Worm (Caenorhabditis elegans): ENCODE data around the gene Y39A1A.2.

Y39A1A.2 gene

DNA sequence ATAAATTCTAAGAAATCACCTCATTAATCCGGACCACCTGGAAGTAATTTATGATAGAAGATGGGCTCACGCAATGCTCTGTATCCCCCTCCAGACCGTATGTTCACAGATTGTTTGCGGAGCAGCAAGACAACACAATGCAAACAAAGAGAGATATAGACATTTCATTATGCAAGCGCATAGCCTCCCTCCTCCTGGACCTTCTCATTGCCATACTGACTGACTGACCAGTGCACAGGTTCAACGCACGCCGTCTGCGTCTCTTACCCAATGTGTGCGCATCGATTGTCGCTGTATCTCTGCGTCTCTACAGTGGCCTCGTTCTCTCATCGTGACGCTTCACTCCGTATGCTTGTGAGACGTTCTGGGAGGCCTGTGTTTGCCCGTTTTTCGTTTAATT lies 48.3 kb upstream of the Y39A1A.2 start (continued):
- TF ChIP-seq B0336.3 (GFP tag; IDR thresholded peaks at IDR 0.05) (no peak), ceh-79 (tag; optimal IDR thresholded peaks at IDR 0.05) (peak; percentile 12), madf-10 (tag; optimal IDR thresholded peaks at IDR 0.05) (no peak), C06A6.2 (GFP tag; conservative IDR thresholded peaks at IDR 0.05) (no peak), T26A5.8 (tag; optimal IDR thresholded peaks at IDR 0.05) (no peak), tbp1 (GFP tag; optimal IDR thresholded peaks at IDR 0.05) (no peak), nfyb-1 (GFP tag; IDR thresholded peaks at IDR 0.05) (peak; percentile 52; the same call in 1 of the 2 replicates), hrde-1 (tag; optimal IDR thresholded peaks at IDR 0.05; ENCODE audit: borderline replicate concordance) (no peak), lin-40 (tag; optimal IDR thresholded peaks at IDR 0.05) (peak; percentile 26)

ce11 chrIII:10649219-10649618 lies 45.9 kb upstream of the Y39A1A.2 start, which contains the start of gene emg-1:
Gene emg-1, plus strand, starts transcription at chrIII:10649519.
- TF ChIP-seq D2030.7 (GFP tag; IDR thresholded peaks at IDR 0.05) = no peak
- TF ChIP-seq somi-1 (GFP tag; optimal IDR thresholded peaks at IDR 0.05) = no peak
- no peak for TF ChIP-seq sptf-2 (GFP tag; optimal IDR thresholded peaks at IDR 0.05)
- no peak for TF ChIP-seq madf-8 (GFP tag; conservative IDR thresholded peaks at IDR 0.05)
- TF ChIP-seq nfya-2 (GFP tag; IDR thresholded peaks at IDR 0.05) = no peak
- TF ChIP-seq nhr-120 (GFP tag; IDR thresholded peaks at IDR 0.05) = no peak
- TF ChIP-seq ceh-40 (GFP tag; IDR thresholded peaks at IDR 0.05) = no peak
- TF ChIP-seq cebp-2 (GFP tag; IDR thresholded peaks at IDR 0.05) = no peak
- no peak for TF ChIP-seq B0019.2 (GFP tag; conservative IDR thresholded peaks at IDR 0.05)
- TF ChIP-seq F55B11.4 (tag; optimal IDR thresholded peaks at IDR 0.05; ENCODE audit: borderline replicate concordance, insufficient read depth) = no peak

DNA sequence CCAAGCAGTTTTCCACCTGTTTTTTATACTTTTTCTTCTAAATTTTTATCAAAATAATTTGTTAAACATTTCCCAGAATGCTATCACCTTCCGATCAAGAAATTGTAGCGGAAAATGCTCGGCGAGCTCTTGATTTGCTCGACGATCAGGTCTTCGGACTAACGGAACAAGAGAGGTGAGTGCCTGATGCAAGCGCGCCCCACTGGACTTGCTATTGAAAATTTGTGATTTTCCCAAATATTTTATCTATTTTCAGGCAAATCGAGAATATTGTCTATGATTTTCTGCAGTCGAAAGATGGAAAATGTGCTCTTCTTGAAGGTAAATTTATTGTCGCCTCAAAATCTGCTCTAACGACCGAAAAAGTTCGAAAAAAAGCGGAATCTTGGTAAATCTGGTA lies 42.7 kb upstream of the Y39A1A.2 start, which contains the start of gene orc-4:
Gene orc-4, plus strand, starts transcription at position 77 of the 400 bp plus-strand sequence.
- TF ChIP-seq mcd-1 (GFP tag; IDR thresholded peaks at IDR 0.05) (peak; percentile 75), F39B2.1 (GFP tag; IDR thresholded peaks at IDR 0.05) (no peak), F49E8.2 (tag; optimal IDR thresholded peaks at IDR 0.05; ENCODE audit: insufficient read depth) (peak; percentile 11), ceh-40 (GFP tag; IDR thresholded peaks at IDR 0.05) (no peak), Y95B8A.8 (GFP tag; IDR thresholded peaks at IDR 0.05) (0 out of 2 replicates have a peak, but pooled peaks have one; percentile 33)

DNA sequence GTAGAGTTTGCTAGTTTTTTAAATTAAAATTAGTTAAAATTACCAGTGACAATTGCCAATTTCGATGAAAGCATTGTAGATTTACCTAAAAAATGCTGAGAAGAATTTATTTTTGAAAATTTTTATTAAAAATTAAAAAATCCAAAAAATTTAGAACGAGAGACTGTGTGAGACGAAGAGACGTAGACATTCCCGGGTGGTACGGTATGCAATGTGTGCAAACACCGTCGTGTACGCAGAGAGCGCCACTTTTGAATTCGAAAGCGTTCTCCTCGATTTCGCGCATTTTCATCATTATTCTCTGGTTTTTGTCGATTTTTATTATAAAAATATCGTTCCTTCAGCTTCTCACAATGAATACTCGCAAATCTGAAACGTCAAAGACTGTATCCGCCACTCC lies 39.4 kb upstream of the Y39A1A.2 start, which contains the start of the genes dhs-11 and orc-1:
Gene dhs-11, minus strand, starts transcription at position 85 of the 400 bp plus-strand sequence.
Gene orc-1, plus strand, starts transcription at position 349 of the 400 bp plus-strand sequence.
- no peak for TF ChIP-seq egl-18 (GFP tag; IDR thresholded peaks at IDR 0.05)
- TF ChIP-seq cebp-1 (GFP tag; IDR thresholded peaks at IDR 0.05) = no peak
- no peak for TF ChIP-seq cebp-1 (tag; optimal IDR thresholded peaks at IDR 0.05)
- TF ChIP-seq madf-6 (GFP tag; IDR thresholded peaks at IDR 0.05) = peak; percentile 84
- peak; percentile 24 for TF ChIP-seq unc-130 (GFP tag; optimal IDR thresholded peaks at IDR 0.05)
- no peak for TF ChIP-seq snpc-4 (GFP tag; optimal IDR thresholded peaks at IDR 0.05)
- peak in 1 of 4 experiments; percentile 45 for TF ChIP-seq snpc-4 (tag; optimal IDR thresholded peaks at IDR 0.05)
- peak; percentile 41 for TF ChIP-seq attf-5 (GFP tag; optimal IDR thresholded peaks at IDR 0.05)
- peak; percentile 99 for TF ChIP-seq hmg-1.2 (GFP tag; IDR thresholded peaks at IDR 0.05)
- peak; percentile 89 for TF ChIP-seq efl-1 (GFP tag; optimal IDR thresholded peaks at IDR 0.05)
- TF ChIP-seq lin-54 (GFP tag; optimal IDR thresholded peaks at IDR 0.05) = peak; percentile 84
- TF ChIP-seq snpc-1.3 (tag; optimal IDR thresholded peaks at IDR 0.05; ENCODE audit: insufficient read depth) = peak; percentile 57
- TF ChIP-seq xnd-1 (tag; optimal IDR thresholded peaks at IDR 0.05) = peak; percentile 17
- TF ChIP-seq ccch-3 (GFP tag; optimal IDR thresholded peaks at IDR 0.05) = no peak
- TF ChIP-seq him-1 (tag; optimal IDR thresholded peaks at IDR 0.05) = peak; percentile 34
- TF ChIP-seq lsl-1 (GFP tag; optimal IDR thresholded peaks at IDR 0.05) = peak; percentile 90
- TF ChIP-seq snpc-3.4 (tag; optimal IDR thresholded peaks at IDR 0.05) = peak; percentile 42
- TF ChIP-seq hrde-1 (tag; optimal IDR thresholded peaks at IDR 0.05; ENCODE audit: borderline replicate concordance) = no peak
- peak; percentile 74 for TF ChIP-seq dpl-1 (GFP tag; optimal IDR thresholded peaks at IDR 0.05)
- TF ChIP-seq somi-1 (GFP tag; optimal IDR thresholded peaks at IDR 0.05) = no peak
- TF ChIP-seq rcor-1 (GFP tag; IDR thresholded peaks at IDR 0.05) = peak; percentile 55
- TF ChIP-seq sptf-2 (GFP tag; optimal IDR thresholded peaks at IDR 0.05) = no peak
- TF ChIP-seq F33H1.4 (GFP tag; IDR thresholded peaks at IDR 0.05) = peak; percentile 66
- 0 out of 2 replicates have a peak, but pooled peaks have one; percentile 41 for TF ChIP-seq mcd-1 (GFP tag; IDR thresholded peaks at IDR 0.05)
- TF ChIP-seq D2030.7 (GFP tag; IDR thresholded peaks at IDR 0.05) = peak; percentile 87
- peak; percentile 58; the same call in 1 of the 2 replicates for TF ChIP-seq madf-8 (GFP tag; conservative IDR thresholded peaks at IDR 0.05)
